Worm (Caenorhabditis elegans) whole organism, L4/young adult: ENCODE results near the gene serp-1.1.
A peak's percentile ranks its signal among the peaks of the same experiment; 100 is the strongest.

Experiments used
- W03F9.2 ChIP-seq: fragments of 150-350 bp; optimal IDR thresholded peaks from 2 replicates; lab custom pipeline; 2014; ENCODE audit warnings: missing biosample characterization, missing genetic modification characterization
- dao-5 ChIP-seq: sonication (generic microtip); optimal IDR thresholded peaks from 2 replicates; lab custom pipeline; 2016; ENCODE audit warnings: missing genotype, missing genetic modification characterization, moderate library complexity, missing compliant biosample characterization
- him-1 ChIP-seq: sonication (generic microtip); optimal IDR thresholded peaks from 2 replicates; lab custom pipeline; 2016; ENCODE audit warnings: missing genotype, missing genetic modification reagents, missing genetic modification characterization, missing compliant biosample characterization

ce11 chrX:15865868-15866555 is 24.6 kb downstream of the serp-1.1 start, which contains the start of the genes csb-1 and F53H4.4:
- no peak for TF ChIP-seq him-1
- peak; percentile 76 for TF ChIP-seq W03F9.2
- TF ChIP-seq dao-5 (tag; lab: Kevin White, UChicago), result no peak
